Fruit fly (Drosophila melanogaster) whole organism, embryonic: Measurements from ENCODE around the gene gry.

Experiments used
- Atf3 ChIP-seq: fragments of 200-800 bp; sonication (Bioruptor generic); optimal IDR thresholded peaks from 3 replicates; lab custom pipeline; 2016; ENCODE audit warnings: missing biosample characterization, missing genetic modification characterization
- CG10543 ChIP-seq: fragments of 200-800 bp; sonication (Bioruptor generic); optimal IDR thresholded peaks from 3 replicates; lab custom pipeline; 2017; ENCODE audit warnings: missing biosample characterization, mild to moderate bottlenecking, missing genetic modification characterization, moderate library complexity
- CG12391 ChIP-seq: fragments of 200-800 bp; sonication (Bioruptor generic); optimal IDR thresholded peaks from 3 replicates; lab custom pipeline; 2018; ENCODE audit warnings: missing biosample characterization, mild to moderate bottlenecking, missing genetic modification characterization, moderate library complexity
- CG13894 ChIP-seq: fragments of 200-800 bp; sonication (Bioruptor generic); optimal IDR thresholded peaks from 3 replicates; lab custom pipeline; 2018; ENCODE audit warnings: missing biosample characterization, mild to moderate bottlenecking, missing genetic modification characterization, moderate library complexity
- CG14710 ChIP-seq: fragments of 200-800 bp; sonication (Bioruptor generic); optimal IDR thresholded peaks from 3 replicates; lab custom pipeline; 2019; ENCODE audit warnings: missing biosample characterization, mild to moderate bottlenecking, missing genetic modification characterization, moderate library complexity
- CG15269 ChIP-seq: fragments of 200-800 bp; sonication (Bioruptor generic); optimal IDR thresholded peaks from 2 replicates; lab custom pipeline; 2018; ENCODE audit warnings: missing biosample characterization, mild to moderate bottlenecking, missing genetic modification characterization, moderate library complexity
- CG1602 ChIP-seq: fragments of 200-800 bp; sonication (Bioruptor generic); optimal IDR thresholded peaks from 3 replicates; lab custom pipeline; 2016; ENCODE audit warnings: missing biosample characterization, missing genetic modification characterization
- CG16815 ChIP-seq: fragments of 200-800 bp; sonication (Bioruptor generic); optimal IDR thresholded peaks from 3 replicates; lab custom pipeline; 2017; ENCODE audit warnings: missing biosample characterization, mild to moderate bottlenecking, missing genetic modification characterization
- CG17328 ChIP-seq: fragments of 200-800 bp; sonication (Bioruptor generic); IDR thresholded peaks from 2 replicates; pipeline ENCODE4 v1.3.6; 2022; ENCODE audit warnings: missing biosample characterization, missing genetic modification characterization
- CG17385 ChIP-seq: fragments of 200-800 bp; sonication (Bioruptor generic); optimal IDR thresholded peaks from 3 replicates; lab custom pipeline; 2018; ENCODE audit warnings: missing biosample characterization, mild to moderate bottlenecking, missing genetic modification characterization
- CG30403 ChIP-seq: fragments of 200-800 bp; sonication (Bioruptor generic); optimal IDR thresholded peaks from 3 replicates; lab custom pipeline; 2016; ENCODE audit warnings: missing biosample characterization, missing genetic modification characterization
- CG32772 ChIP-seq: fragments of 200-800 bp; sonication (Bioruptor generic); IDR thresholded peaks from 2 replicates; pipeline ENCODE4 v1.3.6; 2022; ENCODE audit warnings: missing biosample characterization, missing genetic modification characterization
- CG3281 ChIP-seq: fragments of 200-800 bp; sonication (Bioruptor generic); optimal IDR thresholded peaks from 3 replicates; lab custom pipeline; 2017; ENCODE audit warnings: missing biosample characterization, mild to moderate bottlenecking, missing genetic modification characterization
- CG34376 ChIP-seq: fragments of 200-800 bp; sonication (Bioruptor generic); optimal IDR thresholded peaks from 2 replicates; lab custom pipeline; 2018; ENCODE audit warnings: missing biosample characterization, mild to moderate bottlenecking, missing genetic modification characterization
- CG5953 ChIP-seq: fragments of 200-800 bp; sonication (Bioruptor generic); IDR thresholded peaks from 2 replicates; pipeline ENCODE4 v1.3.6; 2022; ENCODE audit warnings: missing biosample characterization, missing genetic modification characterization
- CG6175 ChIP-seq: fragments of 200-800 bp; sonication (Bioruptor generic); IDR thresholded peaks from 3 replicates; pipeline ENCODE4 v1.3.6; 2022; ENCODE audit warnings: missing biosample characterization, missing genetic modification characterization
- CG7372 ChIP-seq: fragments of 200-800 bp; sonication (Bioruptor generic); IDR thresholded peaks from 2 replicates; pipeline ENCODE4 v1.3.6; 2022; ENCODE audit warnings: missing biosample characterization, missing genetic modification characterization
- CG9609 ChIP-seq: fragments of 200-800 bp; sonication (Bioruptor generic); optimal IDR thresholded peaks from 3 replicates; lab custom pipeline; 2016; ENCODE audit warnings: missing biosample characterization, missing genetic modification characterization
- Doc3 ChIP-seq: fragments of 200-800 bp; sonication (Bioruptor generic); IDR thresholded peaks from 3 replicates; pipeline ENCODE4 v1.3.6; 2022; ENCODE audit warnings: missing biosample characterization, missing genetic modification characterization; ENCODE audit not compliant: partially characterized antibody
- E2f1 ChIP-seq: fragments of 200-800 bp; sonication (Bioruptor generic); IDR thresholded peaks from 2 replicates; pipeline ENCODE4 v1.3.6; 2022; ENCODE audit warnings: missing biosample characterization, missing genetic modification characterization
- Fer3 ChIP-seq: fragments of 200-800 bp; sonication (Bioruptor generic); optimal IDR thresholded peaks from 2 replicates; lab custom pipeline; 2018; ENCODE audit warnings: missing biosample characterization, mild to moderate bottlenecking, missing genetic modification characterization, moderate library complexity
- Hr78 ChIP-seq, 2 experiments: fragments of 200-800 bp in 1 of 2; fragments of >200 bp in 1 of 2; sonication (Bioruptor generic) in 1 of 2; optimal IDR thresholded peaks; 2 replicates each; lab custom pipeline; 2017 to 2019; ENCODE audit warnings: missing biosample characterization in 2 of 2, missing genetic modification characterization in 2 of 2, mild to moderate bottlenecking in 1 of 2, moderate library complexity in 1 of 2
- Max ChIP-seq: fragments of 200-800 bp; sonication (Bioruptor generic); optimal IDR thresholded peaks from 2 replicates; lab custom pipeline; 2016; ENCODE audit warnings: missing biosample characterization, mild to moderate bottlenecking, missing genetic modification characterization
- Meics ChIP-seq: fragments of 200-800 bp; sonication (Bioruptor generic); optimal IDR thresholded peaks from 2 replicates; lab custom pipeline; 2017; ENCODE audit warnings: missing biosample characterization, mild to moderate bottlenecking, missing genetic modification characterization
- Six4 ChIP-seq: fragments of 200-800 bp; sonication (Bioruptor generic); optimal IDR thresholded peaks from 2 replicates; lab custom pipeline; 2016; ENCODE audit warnings: missing biosample characterization, missing genetic modification characterization
- Vsx1 ChIP-seq: fragments of 200-800 bp; sonication (Bioruptor generic); optimal IDR thresholded peaks from 2 replicates; lab custom pipeline; 2017; ENCODE audit warnings: missing biosample characterization, mild to moderate bottlenecking, missing genetic modification characterization, missing genetic modification reagents
- ab ChIP-seq: fragments of 200-800 bp; sonication (Bioruptor generic); optimal IDR thresholded peaks from 2 replicates; lab custom pipeline; 2016; ENCODE audit warnings: missing biosample characterization, missing genetic modification characterization
- ato ChIP-seq: fragments of 200-800 bp; sonication (Bioruptor generic); IDR thresholded peaks from 2 replicates; pipeline ENCODE4 v1.3.6; 2022; ENCODE audit warnings: missing biosample characterization, missing genetic modification characterization; ENCODE audit not compliant: partially characterized antibody
- bcd ChIP-seq: fragments of 200-800 bp; sonication (Bioruptor generic); optimal IDR thresholded peaks from 2 replicates; lab custom pipeline; 2017; ENCODE audit warnings: missing biosample characterization, mild to moderate bottlenecking, missing genetic modification characterization
- dysf ChIP-seq: fragments of 200-800 bp; sonication (Bioruptor generic); IDR thresholded peaks from 3 replicates; pipeline ENCODE4 v1.3.6; 2022; ENCODE audit warnings: missing biosample characterization, missing genetic modification characterization
- esg ChIP-seq: fragments of 200-800 bp; sonication (Bioruptor generic); conservative IDR thresholded peaks from 2 replicates; pipeline ENCODE4 v1.3.6; 2022; ENCODE audit warnings: missing biosample characterization, missing genetic modification characterization
- ewg ChIP-seq: fragments of 200-800 bp; sonication (Bioruptor generic); optimal IDR thresholded peaks from 3 replicates; lab custom pipeline; 2017; ENCODE audit warnings: mild to moderate bottlenecking, missing biosample characterization, missing genetic modification reagents, missing genetic modification characterization
- gfzf ChIP-seq: fragments of 200-800 bp; sonication (Bioruptor generic); optimal IDR thresholded peaks from 2 replicates; lab custom pipeline; 2016; ENCODE audit warnings: missing biosample characterization, mild to moderate bottlenecking, missing genetic modification characterization, moderate library complexity
- gt ChIP-seq: fragments of 200-800 bp; sonication (Bioruptor generic); IDR thresholded peaks from 2 replicates; pipeline ENCODE4 v1.3.6; 2022; ENCODE audit warnings: missing biosample characterization, missing genetic modification characterization
- jumu ChIP-seq: fragments of 200-800 bp; sonication (Bioruptor generic); optimal IDR thresholded peaks from 3 replicates; lab custom pipeline; 2016; ENCODE audit warnings: missing biosample characterization, missing genetic modification characterization
- lmd ChIP-seq: fragments of 200-800 bp; sonication (Bioruptor generic); IDR thresholded peaks from 2 replicates; pipeline ENCODE4 v1.3.6; 2022; ENCODE audit warnings: missing biosample characterization, missing genetic modification characterization
- lola ChIP-seq, 3 experiments: fragments of >200 bp in 2 of 3; fragments of 200-800 bp in 1 of 3; sonication (Bioruptor generic) in 1 of 3; optimal IDR thresholded peaks; 2 replicates each; lab custom pipeline; 2017 to 2019; ENCODE audit warnings: missing biosample characterization in 3 of 3, missing genetic modification characterization in 3 of 3, mild to moderate bottlenecking in 1 of 3, moderate library complexity in 1 of 3
- onecut ChIP-seq: fragments of 200-800 bp; sonication (Bioruptor generic); IDR thresholded peaks from 2 replicates; pipeline ENCODE4 v1.3.6; 2022; ENCODE audit warnings: missing biosample characterization, missing genetic modification characterization
- peb ChIP-seq: fragments of 200-800 bp; sonication (Bioruptor generic); IDR thresholded peaks from 2 replicates; pipeline ENCODE4 v1.3.6; 2022; ENCODE audit warnings: missing biosample characterization, missing genetic modification characterization
- psq ChIP-seq: fragments of 200-800 bp; sonication (Bioruptor generic); optimal IDR thresholded peaks from 2 replicates; lab custom pipeline; 2017; ENCODE audit warnings: missing biosample characterization, missing genetic modification characterization
- repo ChIP-seq: fragments of 200-800 bp; sonication (Bioruptor generic); optimal IDR thresholded peaks from 2 replicates; lab custom pipeline; 2016; ENCODE audit warnings: missing biosample characterization, missing genetic modification characterization
- rib ChIP-seq: fragments of 200-800 bp; sonication (Bioruptor generic); IDR thresholded peaks from 2 replicates; pipeline ENCODE4 v1.3.6; 2022; ENCODE audit warnings: missing biosample characterization, missing genetic modification characterization
- sima ChIP-seq: fragments of 200-800 bp; sonication (Bioruptor generic); optimal IDR thresholded peaks from 2 replicates; lab custom pipeline; 2016; ENCODE audit warnings: missing biosample characterization, missing genetic modification characterization
- slou ChIP-seq: fragments of 200-800 bp; sonication (Bioruptor generic); optimal IDR thresholded peaks from 3 replicates; lab custom pipeline; 2016; ENCODE audit warnings: missing biosample characterization, missing genetic modification characterization
- sob ChIP-seq: fragments of 200-800 bp; sonication (Bioruptor generic); IDR thresholded peaks from 2 replicates; pipeline ENCODE4 v1.3.6; 2022; ENCODE audit warnings: missing biosample characterization, missing genetic modification characterization
- stc ChIP-seq: fragments of 200-800 bp; sonication (Bioruptor generic); IDR thresholded peaks from 2 replicates; pipeline ENCODE4 v1.3.6; 2022; ENCODE audit warnings: missing biosample characterization, missing genetic modification characterization
- twi ChIP-seq: fragments of 200-800 bp; optimal IDR thresholded peaks from 2 replicates; lab custom pipeline; 2019; ENCODE audit warnings: missing biosample characterization, mild to moderate bottlenecking, missing genetic modification characterization, moderate library complexity
- unpg ChIP-seq: fragments of 200-800 bp; sonication (Bioruptor generic); optimal IDR thresholded peaks from 3 replicates; lab custom pipeline; 2018; ENCODE audit warnings: missing biosample characterization, mild to moderate bottlenecking, missing genetic modification characterization, moderate library complexity
- vnd ChIP-seq: fragments of 200-800 bp; sonication (Bioruptor generic); IDR thresholded peaks from 3 replicates; pipeline ENCODE4 v1.3.6; 2022; ENCODE audit warnings: missing biosample characterization, missing genetic modification characterization; ENCODE audit not compliant: partially characterized antibody
- zen ChIP-seq: fragments of 200-800 bp; sonication (Bioruptor generic); optimal IDR thresholded peaks from 3 replicates; lab custom pipeline; 2018; ENCODE audit warnings: missing biosample characterization, mild to moderate bottlenecking, missing genetic modification characterization, moderate library complexity

Gene gry

dm6 chr3L:3192912-3193311 is 6.0 kb upstream of the gry start, which contains the start of gene Hsp83 (continued):
- peak; percentile 97 for TF ChIP-seq Vsx1 (GFP tag; lab: Kevin White, UChicago)
- no peak for TF ChIP-seq Hr78 (GFP tag; optimal IDR thresholded peaks at IDR 0.05; lab: Kevin White, UChicago)
- peak; percentile 82 for TF ChIP-seq CG30403
- peak; percentile 80 for TF ChIP-seq lmd (GFP tag; lab: Robert Waterston, UW)
- TF ChIP-seq CG34376 = peak; percentile 100
- peak; percentile 78 for TF ChIP-seq psq
- 0 out of 2 replicates have a peak, but pooled peaks have one; percentile 62 for TF ChIP-seq peb (GFP tag; lab: Robert Waterston, UW)
- no peak for TF ChIP-seq Doc3
- TF ChIP-seq CG32772 (GFP tag; lab: Robert Waterston, UW) = peak; percentile 84
- peak; percentile 98 for TF ChIP-seq Fer3
- peak in 1 of 3 experiments; percentile 59 for TF ChIP-seq lola (GFP tag; optimal IDR thresholded peaks at IDR 0.05; lab: Kevin White, UChicago)
- no peak for TF ChIP-seq ato (GFP tag; lab: Robert Waterston, UW)
- peak; percentile 88 for TF ChIP-seq CG9609 (GFP tag; lab: Kevin White, UChicago)
- TF ChIP-seq CG14710 (tag; lab: Kevin White, UChicago) = peak; percentile 83
- peak; percentile 96 for TF ChIP-seq onecut
- TF ChIP-seq CG3281 (GFP tag; lab: Kevin White, UChicago) = peak; percentile 99
- TF ChIP-seq sob = peak; percentile 97
- peak; percentile 76 for TF ChIP-seq twi (tag; lab: Kevin White, UChicago)
- TF ChIP-seq sima (GFP tag; lab: Kevin White, UChicago) = peak; percentile 92
- peak; percentile 94 for TF ChIP-seq repo
- TF ChIP-seq CG5953 = peak; percentile 94
- TF ChIP-seq CG10543 (GFP tag; lab: Kevin White, UChicago) = peak; percentile 100
- peak; percentile 95 for TF ChIP-seq CG15269 (tag; lab: Kevin White, UChicago)
- TF ChIP-seq dysf (GFP tag; lab: Robert Waterston, UW) = peak; percentile 89
- TF ChIP-seq Max = peak; percentile 87
- TF ChIP-seq Six4 (GFP tag; lab: Kevin White, UChicago) = peak; percentile 88
- TF ChIP-seq Meics = peak; percentile 99
- peak; percentile 95 for TF ChIP-seq CG12391 (tag; lab: Kevin White, UChicago)
- TF ChIP-seq slou = peak; percentile 81
- TF ChIP-seq rib (GFP tag; lab: Robert Waterston, UW) = peak; percentile 83
- peak; percentile 91 for TF ChIP-seq Atf3
- peak; percentile 66 for TF ChIP-seq zen (tag; lab: Kevin White, UChicago)
- peak; percentile 58; the same call in 1 of the 2 replicates for TF ChIP-seq gt (GFP tag; lab: Robert Waterston, UW)
- peak; percentile 96 for TF ChIP-seq stc (GFP tag; lab: Robert Waterston, UW)
- TF ChIP-seq CG16815 (GFP tag; lab: Kevin White, UChicago) = peak; percentile 79
- peak; percentile 96 for TF ChIP-seq CG17385 (GFP tag; lab: Kevin White, UChicago)
- peak; percentile 23 for TF ChIP-seq gfzf (GFP tag; lab: Kevin White, UChicago)
- peak; percentile 96 for TF ChIP-seq CG17328 (GFP tag; lab: Robert Waterston, UW)
- peak; percentile 88 for TF ChIP-seq jumu (GFP tag; lab: Kevin White, UChicago)
- peak; percentile 96 for TF ChIP-seq bcd
- TF ChIP-seq CG13894 = peak; percentile 97
- TF ChIP-seq ab (GFP tag; lab: Kevin White, UChicago) = peak; percentile 3
- peak; percentile 88 for TF ChIP-seq ewg (GFP tag; lab: Kevin White, UChicago)
- peak; percentile 63 for TF ChIP-seq esg (GFP tag; lab: Robert Waterston, UW)
- TF ChIP-seq vnd (GFP tag; lab: Robert Waterston, UW) = no peak
- TF ChIP-seq unpg = peak; percentile 94
- TF ChIP-seq CG6175 (GFP tag; lab: Robert Waterston, UW) = peak; percentile 90
- TF ChIP-seq CG7372 (GFP tag; lab: Robert Waterston, UW) = peak; percentile 85
- TF ChIP-seq CG1602 (GFP tag; lab: Kevin White, UChicago) = peak; percentile 52
- peak; percentile 87 for TF ChIP-seq E2f1 (GFP tag; lab: Robert Waterston, UW)
